Worm (Caenorhabditis elegans): ENCODE results near the gene vwa-8.
A peak's percentile ranks its signal among the peaks of the same experiment; 100 is the strongest.

The vwa-8 gene

DNA sequence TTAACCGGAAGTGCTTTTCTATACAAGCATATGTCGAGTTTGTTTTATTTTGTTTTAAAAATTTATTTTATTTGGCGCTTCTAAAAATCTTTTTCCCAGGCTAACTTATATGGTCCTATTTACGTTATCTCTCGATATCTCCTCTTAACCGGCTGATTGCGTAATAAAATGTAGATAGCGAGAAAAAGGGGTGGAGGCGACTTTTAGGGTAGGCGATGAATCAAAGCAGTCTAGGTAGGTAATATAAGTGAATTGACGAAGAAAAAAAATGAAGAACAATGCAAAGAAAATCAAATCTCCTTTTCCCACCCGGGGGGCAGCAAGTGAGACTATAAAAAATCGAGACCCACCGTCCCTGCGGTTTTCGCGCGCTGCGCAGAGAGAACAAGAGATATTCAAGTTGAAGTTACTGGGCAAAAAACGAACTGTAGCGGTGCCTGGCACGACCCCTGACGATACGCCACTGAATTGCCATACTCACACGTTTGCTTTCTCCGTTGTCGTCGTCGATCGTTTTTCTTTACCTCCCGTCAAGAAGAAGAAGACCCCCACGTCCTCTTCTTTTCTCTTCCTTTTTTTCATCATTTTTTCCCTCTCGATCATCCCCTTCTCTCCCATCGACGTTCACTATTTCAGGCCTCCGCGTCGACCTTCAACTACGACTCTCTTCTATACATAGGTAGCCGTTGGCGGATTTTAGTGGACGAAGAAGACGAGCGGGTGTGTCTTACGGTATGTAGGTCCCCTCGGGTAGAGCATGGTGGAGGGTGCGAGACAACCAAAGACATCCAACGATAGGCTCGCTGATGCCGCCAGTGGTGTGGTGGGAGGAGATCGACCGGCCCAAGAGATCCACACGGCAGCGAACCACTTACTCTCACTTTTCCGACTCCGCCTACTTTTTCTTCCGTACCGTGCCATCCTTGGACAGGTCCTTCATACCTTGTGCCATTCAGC, 16.9 kb downstream of the vwa-8 start, which contains the start of gene nhr-25 (continued):
- TF ChIP-seq nhr-11 (tag; optimal IDR thresholded peaks at IDR 0.05) (no peak), snpc-4 (tag; optimal IDR thresholded peaks at IDR 0.05) (no peak), ztf-1 (GFP tag; conservative IDR thresholded peaks at IDR 0.05) (no peak), nhr-12 (tag; optimal IDR thresholded peaks at IDR 0.05) (no peak), fos-1 (tag; optimal IDR thresholded peaks at IDR 0.05) (peak; percentile 35), lsy-2 (tag; optimal IDR thresholded peaks at IDR 0.05) (peak in 1 of 2 experiments; percentile 7), ZK546.5 (tag; optimal IDR thresholded peaks at IDR 0.05) (no peak), nhr-77 (tag; optimal IDR thresholded peaks at IDR 0.05) (no peak), nhr-21 (tag; optimal IDR thresholded peaks at IDR 0.05) (peak; percentile 57), nhr-10 (tag; optimal IDR thresholded peaks at IDR 0.05) (no peak), lin-11 (tag; optimal IDR thresholded peaks at IDR 0.05) (no peak), egl-27 (tag; optimal IDR thresholded peaks at IDR 0.05) (peak; percentile 23), nhr-6 (tag; optimal IDR thresholded peaks at IDR 0.05) (no peak), nhr-25 (tag; optimal IDR thresholded peaks at IDR 0.05) (peak; percentile 96), unc-62 (GFP tag; optimal IDR thresholded peaks at IDR 0.05) (no peak), ceh-82 (tag; optimal IDR thresholded peaks at IDR 0.05) (no peak), skn-1 (tag; optimal IDR thresholded peaks at IDR 0.05) (no peak)

DNA sequence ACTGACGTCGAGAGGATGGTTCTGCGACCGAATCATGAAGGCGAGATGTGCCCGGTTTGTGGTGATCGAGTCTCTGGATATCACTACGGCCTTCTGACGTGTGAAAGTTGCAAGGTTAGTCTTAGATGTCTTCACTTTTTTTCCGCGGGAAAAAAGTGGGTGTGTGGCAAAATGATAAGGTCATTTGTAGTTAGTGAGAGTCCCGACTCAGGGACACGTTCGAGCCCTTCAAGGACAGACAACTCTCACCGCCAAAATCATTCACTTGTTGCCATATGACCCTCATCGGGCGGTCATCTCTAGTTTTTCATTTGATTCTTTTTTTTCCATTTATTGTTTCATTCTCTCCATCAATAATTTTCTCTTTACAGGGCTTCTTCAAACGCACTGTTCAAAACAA, 17.6 kb downstream of the vwa-8 start:
- no peak for TF ChIP-seq zag-1 (tag; optimal IDR thresholded peaks at IDR 0.05)
- no peak for TF ChIP-seq nhr-23 (tag; optimal IDR thresholded peaks at IDR 0.05)
- TF ChIP-seq gmeb-1 (tag; optimal IDR thresholded peaks at IDR 0.05) = no peak
- TF ChIP-seq sma-9 (GFP tag; optimal IDR thresholded peaks at IDR 0.05) = peak; percentile 69
- TF ChIP-seq sma-9 (tag; optimal IDR thresholded peaks at IDR 0.05) = no peak
- TF ChIP-seq ama-1 (optimal IDR thresholded peaks at IDR 0.05) = no peak
- TF ChIP-seq ceh-16 (tag; optimal IDR thresholded peaks at IDR 0.05) = peak; percentile 41
- no peak for TF ChIP-seq dmd-4 (tag; optimal IDR thresholded peaks at IDR 0.05)
- TF ChIP-seq nhr-25 (tag; optimal IDR thresholded peaks at IDR 0.05) = peak; percentile 99
- TF ChIP-seq blmp-1 (tag; optimal IDR thresholded peaks at IDR 0.05; ENCODE audit: insufficient read depth) = peak; percentile 99

- peak; percentile 73 for TF ChIP-seq ceh-16 (tag; optimal IDR thresholded peaks at IDR 0.05)
- peak; percentile 46 for TF ChIP-seq sma-9 (GFP tag; optimal IDR thresholded peaks at IDR 0.05)
- no peak for TF ChIP-seq sma-9 (tag; optimal IDR thresholded peaks at IDR 0.05)
- TF ChIP-seq unc-55 (GFP tag; optimal IDR thresholded peaks at IDR 0.05) = no peak
- TF ChIP-seq mab-5 (tag; optimal IDR thresholded peaks at IDR 0.05) = no peak
- TF ChIP-seq sem-4 (tag; optimal IDR thresholded peaks at IDR 0.05) = peak; percentile 50
- TF ChIP-seq fos-1 (tag; optimal IDR thresholded peaks at IDR 0.05) = peak; percentile 31
- no peak for TF ChIP-seq unc-62 (GFP tag; optimal IDR thresholded peaks at IDR 0.05)
- TF ChIP-seq nhr-23 (tag; optimal IDR thresholded peaks at IDR 0.05) = no peak
- no peak for TF ChIP-seq mbf-1 (tag; optimal IDR thresholded peaks at IDR 0.05)
- peak; percentile 76 for TF ChIP-seq Y55F3AM.14 (GFP tag; optimal IDR thresholded peaks at IDR 0.05)
- peak; percentile 91 for TF ChIP-seq blmp-1 (tag; optimal IDR thresholded peaks at IDR 0.05; ENCODE audit: insufficient read depth)
- TF ChIP-seq nhr-25 (tag; optimal IDR thresholded peaks at IDR 0.05) = peak; percentile 98
- no peak for TF ChIP-seq nhr-6 (tag; optimal IDR thresholded peaks at IDR 0.05)
- TF ChIP-seq nhr-21 (tag; optimal IDR thresholded peaks at IDR 0.05) = peak; percentile 63
- TF ChIP-seq ama-1 (optimal IDR thresholded peaks at IDR 0.05) = no peak
- TF ChIP-seq egl-27 (tag; optimal IDR thresholded peaks at IDR 0.05) = peak; percentile 30
- peak in 1 of 2 experiments; percentile 16 for TF ChIP-seq lsy-2 (tag; optimal IDR thresholded peaks at IDR 0.05)
These were observed 18.4 kb downstream of the vwa-8 start for ce11 chrX:13009645-13010044.

- TF ChIP-seq sma-9 (GFP tag; optimal IDR thresholded peaks at IDR 0.05) = peak; percentile 15
- no peak for TF ChIP-seq sma-9 (tag; optimal IDR thresholded peaks at IDR 0.05)
- no peak for TF ChIP-seq snpc-4 (tag; optimal IDR thresholded peaks at IDR 0.05)
- TF ChIP-seq nhr-21 (tag; optimal IDR thresholded peaks at IDR 0.05) = no peak
- no peak for TF ChIP-seq sem-4 (tag; optimal IDR thresholded peaks at IDR 0.05)
- TF ChIP-seq lsy-2 (tag; optimal IDR thresholded peaks at IDR 0.05) = no peak
- TF ChIP-seq dmd-4 (tag; optimal IDR thresholded peaks at IDR 0.05) = no peak
- no peak for TF ChIP-seq lin-13 (GFP tag; optimal IDR thresholded peaks at IDR 0.05)
- no peak for TF ChIP-seq mdl-1 (tag; optimal IDR thresholded peaks at IDR 0.05)
- TF ChIP-seq unc-62 (GFP tag; optimal IDR thresholded peaks at IDR 0.05) = no peak
- TF ChIP-seq ceh-16 (tag; optimal IDR thresholded peaks at IDR 0.05) = peak; percentile 86
- TF ChIP-seq egl-27 (tag; optimal IDR thresholded peaks at IDR 0.05) = no peak
- TF ChIP-seq C34F6.9 (tag; optimal IDR thresholded peaks at IDR 0.05) = no peak
- TF ChIP-seq zag-1 (tag; optimal IDR thresholded peaks at IDR 0.05) = no peak
- TF ChIP-seq nhr-10 (tag; optimal IDR thresholded peaks at IDR 0.05) = no peak
- no peak for TF ChIP-seq nhr-237 (tag; optimal IDR thresholded peaks at IDR 0.05)
- no peak for TF ChIP-seq elt-3 (tag; optimal IDR thresholded peaks at IDR 0.05)
- no peak for TF ChIP-seq ceh-82 (tag; optimal IDR thresholded peaks at IDR 0.05)
- no peak for TF ChIP-seq crh-2 (tag; optimal IDR thresholded peaks at IDR 0.05)
- no peak for TF ChIP-seq nhr-77 (tag; optimal IDR thresholded peaks at IDR 0.05)
- TF ChIP-seq ztf-11 (tag; optimal IDR thresholded peaks at IDR 0.05) = no peak
- peak; percentile 74 for TF ChIP-seq elt-1 (tag; optimal IDR thresholded peaks at IDR 0.05)
- TF ChIP-seq nhr-25 (tag; optimal IDR thresholded peaks at IDR 0.05) = peak; percentile 26
These were observed 20.6 kb downstream of the vwa-8 start for ce11 chrX:13011897-13012296.

Data from whole organism, L2 larva.